Worm (Caenorhabditis elegans): Measurements from ENCODE around the gene ver-4.

DNA sequence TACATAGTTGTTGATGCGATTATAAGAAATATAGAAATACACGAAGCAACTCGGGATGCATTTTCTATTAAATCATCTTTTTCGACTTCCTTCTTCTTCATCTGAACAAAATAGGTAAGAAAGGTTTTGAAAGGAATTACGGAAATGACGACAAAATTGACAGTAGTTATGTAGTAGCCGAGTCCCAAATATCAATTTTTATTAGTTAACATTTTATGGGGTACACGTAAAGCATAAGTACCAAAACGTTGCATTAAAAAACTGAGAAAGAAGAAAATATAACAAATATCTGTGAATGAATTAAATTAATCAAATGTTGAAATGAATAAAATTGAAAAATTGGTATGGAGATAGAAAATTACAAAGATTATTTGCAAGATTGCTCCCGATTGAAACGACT is 19.6 kb downstream of the ver-4 start, which contains the start of gene col-177:
- no peak for TF ChIP-seq ama-1 (optimal IDR thresholded peaks at IDR 0.05)
- no peak for TF ChIP-seq hmg-4 (GFP tag; optimal IDR thresholded peaks at IDR 0.05)
- TF ChIP-seq ceh-13 (GFP tag; optimal IDR thresholded peaks at IDR 0.05): no peak
- no peak for TF ChIP-seq tra-4 (tag; optimal IDR thresholded peaks at IDR 0.05)
- TF ChIP-seq tbx-11 (GFP tag; IDR thresholded peaks at IDR 0.05): no peak
- no peak for TF ChIP-seq hnd-1 (tag; optimal IDR thresholded peaks at IDR 0.05)
- no peak for TF ChIP-seq flt-1 (GFP tag; IDR thresholded peaks at IDR 0.05)
- TF ChIP-seq hmbx-1 (tag; optimal IDR thresholded peaks at IDR 0.05): no peak
